Worm (Caenorhabditis elegans): ENCODE measurements around the gene dop-1.

ce11 chrX:4402854-4403253, 15.8 kb downstream of the dop-1 start, which contains the start of gene D1079.1:
- TF ChIP-seq ets-5 (GFP tag; IDR thresholded peaks at IDR 0.05) (no peak), Y116A8C.19 (tag; optimal IDR thresholded peaks at IDR 0.05; ENCODE audit: borderline replicate concordance) (no peak), egl-27 (tag; optimal IDR thresholded peaks at IDR 0.05) (no peak), lin-35 (GFP tag; optimal IDR thresholded peaks at IDR 0.05) (no peak)
